Worm (Caenorhabditis elegans): ENCODE measurements around the gene F21A3.11.

DNA sequence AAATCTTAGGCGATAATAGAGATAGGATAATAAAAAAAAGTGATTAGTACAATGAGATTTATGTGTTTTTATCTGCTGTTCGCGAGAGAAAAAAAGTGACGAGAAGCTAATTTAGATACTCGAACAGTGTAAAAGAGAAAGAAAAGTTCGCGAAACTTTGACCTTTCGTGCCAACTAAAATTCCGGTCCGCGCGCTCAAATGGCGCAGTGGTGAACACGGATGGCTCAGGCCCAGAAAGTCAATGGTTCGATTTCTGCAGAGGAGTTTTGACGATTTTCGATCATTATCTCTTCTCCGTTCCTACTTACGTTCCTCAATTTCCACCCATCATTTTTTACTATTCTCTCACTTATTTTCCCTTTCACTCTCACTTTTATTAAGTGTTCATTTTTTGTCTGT lies 16.5 kb downstream of the F21A3.11 start:
- TF ChIP-seq B0310.2 (tag; optimal IDR thresholded peaks at IDR 0.05) (no peak), ama-1 (optimal IDR thresholded peaks at IDR 0.05) (no peak), sea-1 (GFP tag; conservative IDR thresholded peaks at IDR 0.05) (no peak)

Data from whole organism, early embryonic.